Worm (Caenorhabditis elegans) whole organism, midembryonic: ENCODE results near the gene srv-14.

Experiments used
- flt-1 ChIP-seq: fragments of 200-800 bp; sonication (Bioruptor generic); IDR thresholded peaks from 2 replicates; pipeline ENCODE4 v1.3.6; 2022; ENCODE audit warnings: missing genetic modification characterization, missing compliant biosample characterization
- tab-1 ChIP-seq: fragments of 200-800 bp; sonication (Bioruptor generic); IDR thresholded peaks from 2 replicates; pipeline ENCODE4 v1.3.6; 2022; ENCODE audit warnings: missing genetic modification characterization, missing compliant biosample characterization

- TF ChIP-seq tab-1 (GFP tag; lab: Robert Waterston, UW), result no peak
- TF ChIP-seq flt-1 (GFP tag; lab: Robert Waterston, UW), result no peak
Measured at ce11 chrIV:15929831-15930230, 35.8 kb upstream of the srv-14 start.
